Fruit fly (Drosophila melanogaster) S2 (cell line): ENCODE measurements around the gene CG42762.

Source experiments
- CG8478 ChIP-seq: fragments of >200 bp; optimal IDR thresholded peaks from 2 replicates; lab custom pipeline; 2018
- CTCF ChIP-seq, 2 experiments: fragments of >200 bp; optimal IDR thresholded peaks; 2 replicates each; lab custom pipeline; 2018

DNA sequence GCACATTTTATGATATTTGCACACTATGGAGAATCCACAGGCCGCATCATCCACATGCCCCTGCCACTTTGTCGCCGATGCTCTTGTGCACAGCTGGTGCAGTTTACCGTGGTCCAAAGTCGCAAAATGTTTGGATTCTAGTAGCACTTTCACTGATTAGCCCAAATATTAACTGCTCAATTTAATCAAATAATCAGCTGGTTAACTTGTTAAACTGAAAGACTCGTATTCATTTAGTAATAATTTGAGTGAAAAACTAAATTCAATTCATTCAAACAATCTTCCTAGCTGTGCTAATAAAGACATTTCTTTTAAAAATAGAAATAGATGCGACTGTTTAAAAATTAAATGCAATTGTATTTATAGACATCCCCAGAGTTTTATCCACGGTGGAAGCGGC lies 24.2 kb upstream of the CG42762 start:
- TF ChIP-seq CG8478 (lab: Kevin White, UChicago) (no peak), CTCF (optimal IDR thresholded peaks at IDR 0.05; lab: Kevin White, UChicago) (no peak)
